Worm (Caenorhabditis elegans): ENCODE results near the gene tre-3.

DNA sequence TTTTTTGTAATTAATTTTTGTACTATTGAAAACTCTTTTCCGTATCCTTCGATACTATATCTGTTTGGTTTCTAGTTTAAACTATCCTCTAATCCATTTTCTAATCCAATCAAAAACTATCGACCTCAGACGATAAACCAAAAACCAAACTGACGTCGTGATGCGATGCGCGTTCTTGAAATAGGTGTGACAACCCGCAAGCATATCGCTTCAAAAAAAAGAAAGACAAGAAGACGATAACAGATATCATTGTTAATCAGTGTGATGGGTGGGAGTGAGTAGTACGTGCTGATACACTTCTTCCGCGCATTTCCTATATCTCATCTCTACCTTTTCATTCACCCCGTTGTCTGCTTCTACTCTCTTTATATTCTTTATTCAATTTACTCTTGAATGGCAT lies 24.1 kb upstream of the tre-3 start, which contains the start of gene T04F3.1:
- no peak for TF ChIP-seq tbx-2 (tag; optimal IDR thresholded peaks at IDR 0.05)
- TF ChIP-seq nhr-11 (tag; optimal IDR thresholded peaks at IDR 0.05): no peak
- TF ChIP-seq nhr-76 (tag; optimal IDR thresholded peaks at IDR 0.05): no peak
- TF ChIP-seq fos-1 (tag; optimal IDR thresholded peaks at IDR 0.05): no peak
- no peak for TF ChIP-seq ama-1 (optimal IDR thresholded peaks at IDR 0.05)
- TF ChIP-seq nhr-77 (tag; optimal IDR thresholded peaks at IDR 0.05): no peak
